Fruit fly (Drosophila melanogaster): Measurements from ENCODE around the gene CG14891.
A peak's percentile ranks its signal among the peaks of the same experiment; 100 is the strongest.

CG14891 gene

DNA sequence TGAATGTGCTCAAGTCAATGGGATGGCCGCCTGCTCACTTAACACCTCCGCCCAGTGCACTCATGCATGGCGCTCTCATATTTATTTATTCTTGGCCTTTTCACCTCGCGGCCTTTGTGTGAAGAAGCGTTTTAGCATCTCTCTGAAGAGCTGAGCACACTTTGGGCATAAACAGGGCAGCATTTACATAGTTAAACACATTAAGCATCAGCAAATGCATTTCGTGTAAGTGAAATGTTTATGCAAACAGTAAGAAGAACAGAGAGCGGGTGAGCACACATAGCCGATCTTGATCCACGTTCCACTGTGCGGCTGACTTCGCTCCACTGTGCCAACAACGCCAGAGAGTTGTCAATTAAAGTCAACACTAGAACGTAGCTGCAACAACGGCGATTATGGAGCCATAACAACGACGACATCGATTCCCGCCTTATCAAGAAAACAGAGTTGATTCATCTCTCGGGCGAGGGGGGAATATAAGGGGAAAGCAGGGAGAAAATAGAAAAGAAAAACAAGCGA, 46.7 kb upstream of the CG14891 start (continued):
- TF ChIP-seq CG6276 (GFP tag; optimal IDR thresholded peaks at IDR 0.05) (no peak), CG1621 (tag; optimal IDR thresholded peaks at IDR 0.05) (peak; percentile 41), Eip75B (GFP tag; optimal IDR thresholded peaks at IDR 0.05) (no peak), CG9139 (GFP tag; optimal IDR thresholded peaks at IDR 0.05) (peak; percentile 29), svp (GFP tag) (peak; percentile 54), lz (GFP tag; optimal IDR thresholded peaks at IDR 0.05) (no peak), CG3032 (tag; optimal IDR thresholded peaks at IDR 0.05) (peak; percentile 45), eg (GFP tag; IDR thresholded peaks at IDR 0.05) (0 out of 3 replicates have a peak, but pooled peaks have one; percentile 34), CG8119 (GFP tag; IDR thresholded peaks at IDR 0.05) (no peak), Sox14 (GFP tag; optimal IDR thresholded peaks at IDR 0.05) (peak; percentile 54), spab (GFP tag; optimal IDR thresholded peaks at IDR 0.05) (peak; percentile 35), Ets21C (GFP tag; optimal IDR thresholded peaks at IDR 0.05) (no peak), cyc (GFP tag; optimal IDR thresholded peaks at IDR 0.05) (no peak), Blimp-1 (GFP tag; optimal IDR thresholded peaks at IDR 0.05) (no peak), Sox15 (GFP tag; optimal IDR thresholded peaks at IDR 0.05) (peak; percentile 40), CG8632 (GFP tag; optimal IDR thresholded peaks at IDR 0.05) (no peak)

DNA sequence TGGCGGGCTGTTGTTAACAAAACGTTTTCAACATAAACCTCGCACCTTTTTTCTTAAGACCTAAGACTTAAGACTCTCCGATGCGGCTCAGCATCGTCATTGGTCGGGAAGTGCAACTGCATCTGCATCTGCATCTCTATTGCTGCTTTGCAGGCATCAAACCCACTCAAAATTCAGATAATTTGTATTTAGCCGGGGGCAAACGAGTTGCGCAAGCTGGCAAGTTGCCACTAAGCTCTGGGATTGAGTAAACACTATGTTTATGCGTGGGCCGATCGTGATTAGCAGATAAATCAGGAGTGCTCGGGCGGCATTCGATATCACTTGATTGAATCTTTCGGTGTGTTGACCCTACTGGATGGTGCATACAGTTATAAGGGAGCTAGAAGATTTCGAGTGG, 45.8 kb upstream of the CG14891 start:
- TF ChIP-seq CG32006 (GFP tag; optimal IDR thresholded peaks at IDR 0.05) (no peak), CG4318 (GFP tag; optimal IDR thresholded peaks at IDR 0.05) (no peak), CG8319 (GFP tag; optimal IDR thresholded peaks at IDR 0.05) (no peak), CG1621 (tag; optimal IDR thresholded peaks at IDR 0.05) (no peak), CG10631 (GFP tag; optimal IDR thresholded peaks at IDR 0.05) (no peak), CG3032 (tag; optimal IDR thresholded peaks at IDR 0.05) (no peak), fd59A (GFP tag; optimal IDR thresholded peaks at IDR 0.05) (no peak), CG8632 (GFP tag; optimal IDR thresholded peaks at IDR 0.05) (no peak), spab (GFP tag; optimal IDR thresholded peaks at IDR 0.05) (no peak), salr (GFP tag; optimal IDR thresholded peaks at IDR 0.05) (no peak), esn (GFP tag; optimal IDR thresholded peaks at IDR 0.05) (no peak), pdm3 (GFP tag; optimal IDR thresholded peaks at IDR 0.05) (no peak), CG6808 (GFP tag; optimal IDR thresholded peaks at IDR 0.05) (no peak), dac (GFP tag; optimal IDR thresholded peaks at IDR 0.05) (no peak), Met (GFP tag; optimal IDR thresholded peaks at IDR 0.05) (no peak), Ets96B (tag; optimal IDR thresholded peaks at IDR 0.05) (no peak), svp (GFP tag) (no peak), eg (GFP tag; IDR thresholded peaks at IDR 0.05) (no peak), cyc (GFP tag; optimal IDR thresholded peaks at IDR 0.05) (no peak)

DNA sequence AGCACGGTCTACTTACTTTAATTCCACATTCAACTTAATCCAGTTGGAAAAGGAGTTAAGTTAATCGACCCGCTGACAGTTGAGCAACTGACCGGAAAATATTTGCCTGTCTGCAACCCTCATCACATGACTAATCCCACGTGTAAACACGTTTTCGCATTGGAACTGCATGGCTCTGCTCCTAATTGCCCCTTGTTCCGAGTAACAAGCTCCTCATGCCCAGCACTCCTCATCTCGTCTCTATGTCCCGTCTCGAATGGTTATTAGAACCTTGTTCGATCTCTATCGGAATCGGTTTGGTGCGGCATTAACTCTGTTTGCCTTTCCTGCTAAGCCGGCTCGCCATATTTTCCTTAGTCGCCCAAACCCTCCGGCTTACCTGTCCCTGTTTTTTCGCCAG, 45.1 kb upstream of the CG14891 start:
- TF ChIP-seq CG8319 (GFP tag; optimal IDR thresholded peaks at IDR 0.05) (no peak), CG32006 (GFP tag; optimal IDR thresholded peaks at IDR 0.05) (no peak), Gug (GFP tag; IDR thresholded peaks at IDR 0.05) (no peak), CG6808 (GFP tag; optimal IDR thresholded peaks at IDR 0.05) (no peak), CG6792 (GFP tag; optimal IDR thresholded peaks at IDR 0.05) (no peak), CG31627 (GFP tag; optimal IDR thresholded peaks at IDR 0.05) (no peak), CG9139 (GFP tag; optimal IDR thresholded peaks at IDR 0.05) (no peak), CG34406 (GFP tag; optimal IDR thresholded peaks at IDR 0.05) (no peak), dsx (GFP tag; optimal IDR thresholded peaks at IDR 0.05; ENCODE audit: poor library complexity, severe bottlenecking) (no peak), spab (GFP tag; optimal IDR thresholded peaks at IDR 0.05) (no peak), CG11294 (GFP tag; IDR thresholded peaks at IDR 0.05) (no peak), vri (GFP tag; optimal IDR thresholded peaks at IDR 0.05) (no peak), CG6276 (GFP tag; optimal IDR thresholded peaks at IDR 0.05) (no peak), cyc (GFP tag; optimal IDR thresholded peaks at IDR 0.05) (no peak), CG11902 (GFP tag; optimal IDR thresholded peaks at IDR 0.05) (no peak)

All from whole organism, prepupa.